Fruit fly (Drosophila melanogaster) Kc167 (cell line): Measurements from ENCODE around the gene CG7290.

Source experiments
- Myc ChIP-seq: fragments of >200 bp; optimal IDR thresholded peaks from 2 replicates; lab custom pipeline; 2017; ENCODE audit warnings: missing external identifiers
- Sin3A ChIP-seq: fragments of >200 bp; optimal IDR thresholded peaks from 2 replicates; lab custom pipeline; 2018; ENCODE audit warnings: missing external identifiers
- h ChIP-seq: fragments of >200 bp; optimal IDR thresholded peaks from 3 replicates; lab custom pipeline; 2018; ENCODE audit warnings: missing external identifiers
- insv ChIP-seq: fragments of >200 bp; optimal IDR thresholded peaks from 3 replicates; lab custom pipeline; 2018; ENCODE audit warnings: missing external identifiers
- psq ChIP-seq: fragments of >200 bp; optimal IDR thresholded peaks from 2 replicates; lab custom pipeline; 2017; ENCODE audit warnings: missing external identifiers
- ttk ChIP-seq: sonication (Bioruptor generic); optimal IDR thresholded peaks from 2 replicates; lab custom pipeline; 2017; ENCODE audit warnings: missing external identifiers

CG7290 gene

DNA sequence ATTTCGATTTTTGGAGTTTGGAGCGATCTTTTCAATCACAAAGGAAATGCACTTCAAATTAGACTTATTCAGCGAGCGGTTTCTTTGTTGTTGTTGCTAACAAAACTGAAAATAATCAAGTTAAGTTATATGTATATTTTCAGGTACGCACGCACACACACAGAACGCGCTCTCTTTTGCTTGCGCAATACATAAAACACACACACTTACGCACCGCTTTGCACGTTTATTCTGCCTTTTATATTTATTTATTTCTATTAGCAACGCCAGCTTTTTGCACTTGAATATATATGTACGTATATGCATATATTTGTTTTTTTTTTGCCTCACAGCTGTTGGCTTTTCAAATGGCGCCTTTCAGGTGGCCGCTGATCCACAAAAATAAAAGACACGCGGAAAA, 8.1 kb downstream of the CG7290 start:
- TF ChIP-seq ttk (lab: Kevin White, UChicago) = no peak
- TF ChIP-seq psq = no peak
- no peak for TF ChIP-seq Myc (lab: Kevin White, UChicago)
- TF ChIP-seq h (lab: Kevin White, UChicago) = no peak
- no peak for TF ChIP-seq Sin3A (lab: Kevin White, UChicago)
- no peak for TF ChIP-seq insv (lab: Kevin White, UChicago)

- no peak for TF ChIP-seq Sin3A (lab: Kevin White, UChicago)
- no peak for TF ChIP-seq ttk (lab: Kevin White, UChicago)
- no peak for TF ChIP-seq Myc (lab: Kevin White, UChicago)
- TF ChIP-seq h (lab: Kevin White, UChicago) = no peak
- TF ChIP-seq insv (lab: Kevin White, UChicago) = no peak
Measured at dm6 chr3L:20197213-20197612, 8.6 kb downstream of the CG7290 start.

- no peak for TF ChIP-seq psq
- TF ChIP-seq Myc (lab: Kevin White, UChicago) = no peak
- TF ChIP-seq Sin3A (lab: Kevin White, UChicago) = no peak
- no peak for TF ChIP-seq insv (lab: Kevin White, UChicago)
- TF ChIP-seq ttk (lab: Kevin White, UChicago) = no peak
- no peak for TF ChIP-seq h (lab: Kevin White, UChicago)
Measured at dm6 chr3L:20196321-20196720, 9.5 kb downstream of the CG7290 start.

DNA sequence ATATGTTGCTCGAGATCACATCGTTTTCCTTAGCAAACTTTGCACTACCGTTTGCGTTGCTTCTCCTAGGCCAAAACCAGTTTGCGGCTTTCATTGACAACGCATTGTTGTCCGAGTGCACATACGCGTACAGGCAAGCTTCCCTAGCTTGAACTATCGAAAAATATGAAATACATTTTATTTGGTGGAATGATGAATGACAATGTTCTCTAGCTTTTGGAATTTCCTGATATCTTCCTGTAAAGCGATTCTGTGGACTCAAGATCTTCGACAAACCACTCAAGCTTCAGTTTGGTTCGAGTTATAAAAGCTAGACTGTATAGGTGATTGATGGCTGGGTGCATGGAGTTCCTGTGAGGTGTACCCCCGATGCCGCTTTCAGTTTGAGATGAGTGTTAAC, 10.0 kb downstream of the CG7290 start:
- TF ChIP-seq insv (lab: Kevin White, UChicago) (no peak), h (lab: Kevin White, UChicago) (no peak), Myc (lab: Kevin White, UChicago) (no peak), ttk (lab: Kevin White, UChicago) (no peak), psq (no peak), Sin3A (lab: Kevin White, UChicago) (no peak)

dm6 chr3L:20194731-20195130, 11.1 kb downstream of the CG7290 start:
- no peak for TF ChIP-seq Sin3A (lab: Kevin White, UChicago)
- no peak for TF ChIP-seq insv (lab: Kevin White, UChicago)
- no peak for TF ChIP-seq Myc (lab: Kevin White, UChicago)
- TF ChIP-seq psq = no peak
- TF ChIP-seq ttk (lab: Kevin White, UChicago) = no peak
- TF ChIP-seq h (lab: Kevin White, UChicago) = no peak

DNA sequence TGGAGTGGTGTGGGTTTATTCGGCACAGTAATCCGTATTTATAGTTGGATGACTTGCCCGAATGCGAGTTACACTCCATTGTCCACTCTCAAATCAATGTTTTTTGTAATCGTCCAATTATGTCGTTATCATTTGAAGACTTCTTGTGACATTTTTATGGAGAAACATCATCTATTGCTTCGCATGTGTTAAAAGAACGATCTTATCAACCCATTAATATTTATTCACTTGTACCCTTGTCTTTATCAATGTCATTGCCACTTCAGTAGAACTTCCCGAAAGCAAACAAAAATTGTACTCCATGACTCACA, 12.1 kb downstream of the CG7290 start:
- TF ChIP-seq ttk (lab: Kevin White, UChicago) (no peak), psq (no peak), insv (lab: Kevin White, UChicago) (no peak), h (lab: Kevin White, UChicago) (no peak), Myc (lab: Kevin White, UChicago) (no peak), Sin3A (lab: Kevin White, UChicago) (no peak)

- TF ChIP-seq Myc (lab: Kevin White, UChicago) (no peak), insv (lab: Kevin White, UChicago) (no peak), psq (no peak), h (lab: Kevin White, UChicago) (no peak), ttk (lab: Kevin White, UChicago) (no peak), Sin3A (lab: Kevin White, UChicago) (no peak)
Measured at dm6 chr3L:20192872-20193747, 12.7 kb downstream of the CG7290 start.

DNA sequence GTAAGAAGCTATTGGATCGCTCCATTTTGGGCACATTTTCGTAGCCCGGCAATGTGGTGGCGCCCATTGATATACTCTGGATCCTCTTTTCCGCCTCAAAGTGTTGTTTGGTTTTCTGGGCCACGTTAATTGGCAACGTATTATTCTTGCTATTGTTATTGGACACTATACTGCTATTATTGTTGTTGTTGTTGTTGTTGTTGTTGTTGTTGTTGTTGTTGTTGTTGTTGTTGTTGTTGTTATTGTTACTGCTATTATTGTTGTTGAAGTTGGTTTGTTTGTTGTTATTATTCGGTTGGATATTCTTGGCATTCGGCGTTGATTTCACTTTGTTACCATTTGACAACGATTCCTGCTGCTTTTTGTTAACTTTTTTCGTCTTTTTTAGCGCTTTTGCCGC, 14.0 kb downstream of the CG7290 start:
- TF ChIP-seq Sin3A (lab: Kevin White, UChicago) = no peak
- no peak for TF ChIP-seq Myc (lab: Kevin White, UChicago)
- TF ChIP-seq ttk (lab: Kevin White, UChicago) = no peak
- TF ChIP-seq insv (lab: Kevin White, UChicago) = no peak
- no peak for TF ChIP-seq h (lab: Kevin White, UChicago)
- no peak for TF ChIP-seq psq

DNA sequence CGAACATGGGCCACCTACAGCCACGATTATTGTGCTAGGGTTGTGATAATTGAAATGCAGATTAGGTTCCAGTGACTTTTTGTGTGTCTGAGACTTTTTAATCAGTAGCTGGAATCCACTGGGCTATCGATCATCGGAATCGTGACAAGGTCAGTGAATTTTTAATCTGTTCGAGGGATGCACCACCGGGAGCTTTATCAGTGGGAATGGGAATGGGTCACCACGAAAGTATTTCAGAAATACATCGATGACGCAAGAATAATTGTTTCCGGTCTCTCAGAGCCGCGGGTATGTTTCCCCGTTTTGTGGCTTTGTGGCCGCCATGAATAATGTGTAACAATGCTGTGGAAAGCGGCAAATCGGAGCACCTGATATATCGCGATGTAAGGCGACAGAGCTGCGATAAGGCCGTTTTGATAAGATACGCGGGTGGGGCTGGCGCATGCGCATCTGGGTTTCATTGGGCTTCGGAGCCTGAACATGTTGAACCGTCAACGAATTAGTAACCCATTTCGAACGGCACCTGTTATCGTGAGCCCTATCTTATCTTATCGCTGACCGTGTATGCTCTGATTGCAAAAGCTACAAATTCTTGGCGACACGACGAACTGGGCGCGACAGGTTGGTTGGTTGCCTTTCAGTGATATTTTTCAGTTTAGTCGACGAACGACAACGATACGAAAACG, 17.8 kb downstream of the CG7290 start, which contains the start of gene Ssk:
Ssk (plus strand) TSS at position 638 of the 686 bp plus-strand sequence.
- TF ChIP-seq Myc (lab: Kevin White, UChicago) (no peak), insv (lab: Kevin White, UChicago) (no peak), Sin3A (lab: Kevin White, UChicago) (no peak)

DNA sequence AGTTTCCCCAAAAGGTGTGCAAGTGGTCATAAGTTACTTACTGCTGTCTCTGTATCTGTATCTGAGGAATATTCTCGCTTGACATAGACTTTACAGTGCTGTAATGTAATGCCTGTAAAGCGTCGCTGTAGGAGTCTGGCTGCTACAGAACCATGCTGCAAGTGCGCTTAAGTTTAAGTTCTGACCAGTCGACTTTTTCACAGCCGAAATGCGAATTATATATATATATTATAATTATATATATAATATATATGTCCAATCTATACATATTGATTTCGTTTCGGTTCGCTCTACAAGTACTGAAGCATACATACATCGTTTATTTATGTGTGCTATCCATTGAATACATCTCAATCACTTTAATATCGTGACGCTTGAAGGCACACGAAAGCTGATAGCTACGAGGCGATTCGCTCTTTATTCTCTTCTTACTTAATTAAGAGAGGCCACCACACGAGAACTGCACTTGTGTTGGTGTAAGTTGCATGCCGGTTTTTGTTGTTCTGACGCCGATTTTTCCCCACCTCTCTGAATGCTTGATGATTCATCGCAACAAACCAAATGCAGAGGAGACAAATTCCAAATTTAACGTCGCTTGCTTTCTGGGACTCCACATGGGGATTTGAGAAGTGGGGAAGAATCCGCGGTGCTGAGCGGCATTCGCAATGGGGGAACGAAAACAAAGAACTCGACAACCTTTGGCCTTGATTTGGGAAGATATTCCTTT, 19.4 kb downstream of the CG7290 start:
- TF ChIP-seq insv (lab: Kevin White, UChicago) (no peak), Sin3A (lab: Kevin White, UChicago) (no peak)

dm6 chr3L:20185886-20186285, 20.0 kb downstream of the CG7290 start:
- TF ChIP-seq Sin3A (lab: Kevin White, UChicago) (no peak), h (lab: Kevin White, UChicago) (no peak), psq (no peak)
